Fruit fly (Drosophila melanogaster) Kc167 (cell line): ENCODE data around the gene CG14839.

Source experiments
- h ChIP-seq: fragments of >200 bp; optimal IDR thresholded peaks from 3 replicates; lab custom pipeline; 2018; ENCODE audit warnings: missing external identifiers
- insv ChIP-seq: fragments of >200 bp; optimal IDR thresholded peaks from 3 replicates; lab custom pipeline; 2018; ENCODE audit warnings: missing external identifiers

dm6 chr3R:14280324-14280723 lies 18.1 kb downstream of the CG14839 start:
- TF ChIP-seq h (no peak), insv (lab: Kevin White, UChicago) (no peak)
